Worm (Caenorhabditis elegans): ENCODE data around the gene moa-1.

DNA sequence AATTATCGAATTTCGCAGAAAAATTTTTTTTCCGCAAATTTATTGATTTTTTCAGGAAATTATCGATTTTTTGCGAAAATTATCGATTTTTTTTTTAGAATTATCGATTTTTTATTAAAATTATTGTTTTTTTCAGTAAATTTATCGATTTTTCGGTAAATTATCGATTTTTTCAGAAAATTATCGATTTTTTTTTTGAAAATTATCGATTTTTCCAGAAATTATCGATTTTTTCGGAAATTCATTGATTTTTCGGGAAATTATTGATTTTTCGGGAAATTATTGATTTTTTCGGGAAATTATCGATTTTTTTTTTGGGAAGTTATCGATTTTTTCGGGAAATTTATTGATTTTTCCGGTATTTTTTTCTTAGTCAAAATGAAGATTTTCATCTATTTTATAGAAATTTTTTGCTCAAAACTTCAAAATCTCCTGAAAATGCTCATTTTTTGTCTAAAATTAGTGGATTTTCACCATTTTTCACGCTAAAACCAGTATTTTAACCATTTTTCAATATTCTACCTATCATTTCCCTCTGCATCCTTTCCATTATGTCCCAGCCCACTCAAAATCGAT is 14.1 kb downstream of the moa-1 start:
- no peak for TF ChIP-seq ztf-29 (GFP tag; IDR thresholded peaks at IDR 0.05)
- no peak for TF ChIP-seq flt-1 (GFP tag; IDR thresholded peaks at IDR 0.05)
- TF ChIP-seq klf-2 (GFP tag; conservative IDR thresholded peaks at IDR 0.05) = no peak
- no peak for TF ChIP-seq cog-1 (tag; optimal IDR thresholded peaks at IDR 0.05)

Measured in whole organism, midembryonic.